Worm (Caenorhabditis elegans): ENCODE measurements around the gene tsp-14.

tsp-14 gene

DNA sequence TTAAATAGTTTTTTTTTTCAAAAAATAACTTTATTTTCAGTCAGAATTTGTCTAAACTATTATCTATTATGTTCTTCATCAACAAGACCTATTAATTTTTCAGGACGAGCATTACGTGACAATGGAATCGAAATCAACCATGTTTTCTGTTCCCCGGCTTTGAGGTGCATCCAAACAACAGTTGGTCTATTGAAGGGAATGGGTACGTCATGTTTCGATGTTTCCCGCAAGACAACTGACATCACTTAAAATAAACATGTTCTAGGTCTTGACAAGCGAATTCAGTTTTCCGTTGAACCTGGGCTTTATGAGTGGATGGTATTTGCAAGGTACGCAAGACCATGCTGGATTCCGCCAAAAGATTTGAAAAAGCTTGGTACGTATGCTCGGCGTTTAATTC, 18.5 kb upstream of the tsp-14 start:
- TF ChIP-seq efl-1 (optimal IDR thresholded peaks at IDR 0.05) (no peak), efl-1 (GFP tag; optimal IDR thresholded peaks at IDR 0.05 in 1 of 2) (no peak), pax-3 (tag; optimal IDR thresholded peaks at IDR 0.05) (no peak), swsn-7 (tag; optimal IDR thresholded peaks at IDR 0.05) (no peak), jun-1 (tag; optimal IDR thresholded peaks at IDR 0.05) (no peak), ztf-4 (tag; optimal IDR thresholded peaks at IDR 0.05) (no peak), egl-13 (tag; optimal IDR thresholded peaks at IDR 0.05) (no peak), mep-1 (tag; optimal IDR thresholded peaks at IDR 0.05) (no peak), lin-14 (GFP tag; optimal IDR thresholded peaks at IDR 0.05) (peak; percentile 51), nhr-71 (tag; optimal IDR thresholded peaks at IDR 0.05) (peak; percentile 12), isw-1 (GFP tag; IDR thresholded peaks at IDR 0.05) (no peak), C16A3.4 (tag; optimal IDR thresholded peaks at IDR 0.05) (no peak), ets-5 (GFP tag; IDR thresholded peaks at IDR 0.05) (no peak), sptf-1 (tag; optimal IDR thresholded peaks at IDR 0.05) (no peak), rnt-1 (tag; optimal IDR thresholded peaks at IDR 0.05) (peak; percentile 61), tlp-1 (tag; optimal IDR thresholded peaks at IDR 0.05) (no peak), ama-1 (optimal IDR thresholded peaks at IDR 0.05) (no peak), nhr-19 (GFP tag; conservative IDR thresholded peaks at IDR 0.05) (no peak), hpl-2 (GFP tag; optimal IDR thresholded peaks at IDR 0.05) (no peak)

DNA sequence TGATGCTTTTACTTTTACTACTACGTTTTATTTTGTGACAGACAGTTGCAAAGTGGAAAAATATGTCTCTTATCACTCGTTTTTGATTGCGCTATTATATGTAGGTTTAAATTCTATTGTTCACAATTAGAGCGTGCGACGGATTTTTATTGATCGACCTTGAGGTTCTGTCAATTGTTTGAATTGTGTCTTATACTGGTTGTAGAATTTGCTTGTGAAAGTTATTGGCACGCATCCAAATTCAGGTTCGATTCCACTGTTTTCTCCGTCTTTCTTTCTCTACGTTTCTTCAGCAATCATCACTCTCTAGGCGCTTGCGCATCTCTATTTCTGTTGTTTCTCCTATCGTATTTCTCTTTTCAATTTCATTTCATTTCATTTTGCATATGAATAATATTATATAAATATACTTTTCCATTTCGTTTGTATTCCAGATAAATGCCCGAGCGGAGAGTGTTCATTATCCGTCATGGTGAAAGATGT, 16.9 kb upstream of the tsp-14 start, which contains the start of gene T07F12.1:
Gene T07F12.1 (plus strand): TSS at position 433 of the 483 bp plus-strand sequence.
- no peak for TF ChIP-seq swsn-7 (tag; optimal IDR thresholded peaks at IDR 0.05)
- TF ChIP-seq F16B12.6 (tag; optimal IDR thresholded peaks at IDR 0.05) = peak; percentile 1
- TF ChIP-seq nhr-90 (tag; optimal IDR thresholded peaks at IDR 0.05; ENCODE audit: poor library complexity) = no peak
- peak; percentile 6 for TF ChIP-seq xbp-1 (tag; optimal IDR thresholded peaks at IDR 0.05)
- TF ChIP-seq grh-1 (GFP tag; IDR thresholded peaks at IDR 0.05) = peak; percentile 75
- peak; percentile 39 for TF ChIP-seq nhr-71 (tag; optimal IDR thresholded peaks at IDR 0.05)
- no peak for TF ChIP-seq pqm-1 (tag; optimal IDR thresholded peaks at IDR 0.05)
- no peak for TF ChIP-seq lin-39 (tag; optimal IDR thresholded peaks at IDR 0.05)
- TF ChIP-seq egl-13 (tag; optimal IDR thresholded peaks at IDR 0.05) = no peak
- TF ChIP-seq nhr-12 (tag; optimal IDR thresholded peaks at IDR 0.05) = no peak
- TF ChIP-seq lin-35 (GFP tag; optimal IDR thresholded peaks at IDR 0.05) = peak in 1 of 2 experiments; percentile 32
- TF ChIP-seq nhr-85 (tag) = peak; percentile 97
- TF ChIP-seq fkh-10 (GFP tag; optimal IDR thresholded peaks at IDR 0.05) = no peak
- TF ChIP-seq lir-3 (tag; optimal IDR thresholded peaks at IDR 0.05; ENCODE audit: poor library complexity) = no peak
- peak in 1 of 2 experiments; percentile 20 for TF ChIP-seq mdl-1 (tag; optimal IDR thresholded peaks at IDR 0.05)
- peak; percentile 58 for TF ChIP-seq mep-1 (tag; optimal IDR thresholded peaks at IDR 0.05)
- no peak for TF ChIP-seq alr-1 (tag; optimal IDR thresholded peaks at IDR 0.05; ENCODE audit: borderline replicate concordance)
- peak in 2 of 6 experiments; percentile 57 to 66 for TF ChIP-seq elt-3 (tag; optimal IDR thresholded peaks at IDR 0.05)
- peak; percentile 37 for TF ChIP-seq nhr-47 (tag; optimal IDR thresholded peaks at IDR 0.05)
- TF ChIP-seq unc-86 (tag; optimal IDR thresholded peaks at IDR 0.05) = no peak
- TF ChIP-seq nhr-20 (tag; optimal IDR thresholded peaks at IDR 0.05) = peak; percentile 56
- TF ChIP-seq lsy-2 (tag; optimal IDR thresholded peaks at IDR 0.05) = peak in 1 of 2 experiments; percentile 27
- TF ChIP-seq tbx-2 (tag; optimal IDR thresholded peaks at IDR 0.05) = peak; percentile 21
- peak; percentile 98 for TF ChIP-seq blmp-1 (tag; optimal IDR thresholded peaks at IDR 0.05)
- TF ChIP-seq elt-2 (tag; optimal IDR thresholded peaks at IDR 0.05) = no peak
- peak; percentile 80 for TF ChIP-seq lin-14 (GFP tag; optimal IDR thresholded peaks at IDR 0.05)
- TF ChIP-seq snu-23 (GFP tag; optimal IDR thresholded peaks at IDR 0.05) = peak; percentile 54

DNA sequence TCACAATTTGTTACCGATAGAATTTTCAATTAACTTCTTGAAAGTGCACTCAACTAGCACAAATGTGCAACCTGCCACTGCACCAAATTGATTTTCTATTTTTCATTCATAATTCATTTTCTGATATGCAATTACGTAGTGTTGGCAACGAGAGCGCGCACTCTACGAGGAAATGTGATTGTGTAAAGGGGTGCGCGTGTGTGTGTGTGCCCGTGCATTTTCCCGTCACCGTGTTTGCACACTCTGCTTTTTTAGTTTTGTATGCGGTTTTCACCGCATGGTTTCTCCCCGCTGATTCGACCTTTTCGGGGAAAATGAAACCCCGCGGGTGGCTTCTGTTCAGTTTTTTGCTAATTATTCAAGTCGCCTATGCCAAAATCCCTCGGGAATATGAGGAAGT, 13.4 kb upstream of the tsp-14 start, which contains the start of gene T07F12.2:
Gene T07F12.2 (plus strand): TSS at position 87 of the 400 bp plus-strand sequence.
- TF ChIP-seq nhr-84 (tag; optimal IDR thresholded peaks at IDR 0.05) = no peak
- TF ChIP-seq lin-35 (GFP tag; optimal IDR thresholded peaks at IDR 0.05) = peak; percentile 24 to 50
- TF ChIP-seq nhr-28 (tag; optimal IDR thresholded peaks at IDR 0.05) = no peak
- TF ChIP-seq snu-23 (GFP tag; optimal IDR thresholded peaks at IDR 0.05) = peak; percentile 67
- TF ChIP-seq fkh-10 (GFP tag; optimal IDR thresholded peaks at IDR 0.05) = peak; percentile 2
- TF ChIP-seq egl-13 (tag; optimal IDR thresholded peaks at IDR 0.05) = peak; percentile 23
- TF ChIP-seq ets-5 (GFP tag; IDR thresholded peaks at IDR 0.05) = no peak
- TF ChIP-seq mep-1 (tag; optimal IDR thresholded peaks at IDR 0.05) = peak; percentile 54
- TF ChIP-seq mab-9 (GFP tag; IDR thresholded peaks at IDR 0.05) = no peak
- TF ChIP-seq swsn-7 (tag; optimal IDR thresholded peaks at IDR 0.05) = peak; percentile 51
- TF ChIP-seq nhr-237 (tag; optimal IDR thresholded peaks at IDR 0.05) = no peak
- TF ChIP-seq nhr-47 (tag; optimal IDR thresholded peaks at IDR 0.05) = peak; percentile 69
- TF ChIP-seq dsc-1 (tag; optimal IDR thresholded peaks at IDR 0.05) = peak; percentile 3
- peak; percentile 21 for TF ChIP-seq elt-2 (tag; optimal IDR thresholded peaks at IDR 0.05)
- no peak for TF ChIP-seq ceh-8 (GFP tag; optimal IDR thresholded peaks at IDR 0.05)
- no peak for TF ChIP-seq unc-86 (tag; optimal IDR thresholded peaks at IDR 0.05)
- TF ChIP-seq fkh-8 (tag; optimal IDR thresholded peaks at IDR 0.05) = no peak
- peak in 1 of 2 experiments; percentile 15 for TF ChIP-seq lsy-2 (tag; optimal IDR thresholded peaks at IDR 0.05)
- TF ChIP-seq unc-98 (GFP tag; IDR thresholded peaks at IDR 0.05) = no peak
- no peak for TF ChIP-seq nhr-71 (tag; optimal IDR thresholded peaks at IDR 0.05)
- no peak for TF ChIP-seq ceh-63 (GFP tag; optimal IDR thresholded peaks at IDR 0.05)
